Worm (Caenorhabditis elegans) whole organism, late embryonic: ENCODE measurements around the gene ags-3.

ENCODE experiments used
- C08G9.2 ChIP-seq: sonication (generic microtip); optimal IDR thresholded peaks from 2 replicates; lab custom pipeline; 2016; ENCODE audit warnings: mild to moderate bottlenecking, missing genetic modification characterization, moderate library complexity, missing compliant biosample characterization
- C38D4.7 ChIP-seq: fragments of 200-800 bp; sonication (Bioruptor generic); optimal IDR thresholded peaks from 2 replicates; lab custom pipeline; 2018; ENCODE audit warnings: mild to moderate bottlenecking, missing genetic modification characterization, moderate library complexity, missing compliant biosample characterization
- F13H6.1 ChIP-seq: sonication (generic microtip); optimal IDR thresholded peaks from 2 replicates; lab custom pipeline; 2016; ENCODE audit warnings: missing genetic modification characterization, missing compliant biosample characterization
- K02D7.2 ChIP-seq: sonication (generic microtip); optimal IDR thresholded peaks from 2 replicates; lab custom pipeline; 2017; ENCODE audit warnings: mild to moderate bottlenecking, missing genetic modification characterization, missing compliant biosample characterization
- T23F11.4 ChIP-seq: fragments of 200-800 bp; sonication (Bioruptor generic); optimal IDR thresholded peaks from 2 replicates; lab custom pipeline; 2018; ENCODE audit warnings: mild to moderate bottlenecking, missing genetic modification characterization, missing compliant biosample characterization
- Y22D7AL.16 ChIP-seq: sonication (generic microtip); optimal IDR thresholded peaks from 2 replicates; lab custom pipeline; 2016; ENCODE audit warnings: missing genetic modification characterization, missing compliant biosample characterization
- ahr-1 ChIP-seq: sonication (generic microtip); optimal IDR thresholded peaks from 2 replicates; lab custom pipeline; 2016; ENCODE audit warnings: missing genetic modification characterization, missing compliant biosample characterization
- ama-1 ChIP-seq: fragments of 150-350 bp; optimal IDR thresholded peaks from 2 replicates; lab custom pipeline; 2014
- ceh-14 ChIP-seq: sonication (generic microtip); optimal IDR thresholded peaks from 2 replicates; lab custom pipeline; 2016; ENCODE audit warnings: missing genotype, missing genetic modification characterization, missing compliant biosample characterization
- ceh-18 ChIP-seq: sonication (generic microtip); optimal IDR thresholded peaks from 2 replicates; lab custom pipeline; 2016; ENCODE audit warnings: missing genetic modification characterization, missing compliant biosample characterization
- ceh-19 ChIP-seq: fragments of 200-800 bp; sonication (Bioruptor generic); optimal IDR thresholded peaks from 2 replicates; lab custom pipeline; 2018; ENCODE audit warnings: mild to moderate bottlenecking, missing genetic modification characterization, missing compliant biosample characterization
- ceh-22 ChIP-seq: sonication (generic microtip); optimal IDR thresholded peaks from 2 replicates; lab custom pipeline; 2017; ENCODE audit warnings: missing biosample characterization, missing genetic modification characterization
- ceh-24 ChIP-seq: sonication (generic microtip); optimal IDR thresholded peaks from 2 replicates; lab custom pipeline; 2016; ENCODE audit warnings: mild to moderate bottlenecking, missing genetic modification characterization, missing compliant biosample characterization
- ceh-31 ChIP-seq: sonication (generic microtip); optimal IDR thresholded peaks from 2 replicates; lab custom pipeline; 2016; ENCODE audit warnings: missing genetic modification characterization, missing compliant biosample characterization
- ceh-34 ChIP-seq: sonication (generic microtip); optimal IDR thresholded peaks from 2 replicates; lab custom pipeline; 2016; ENCODE audit warnings: mild to moderate bottlenecking, missing genetic modification characterization, missing compliant biosample characterization
- ceh-48 ChIP-seq: sonication (generic microtip); optimal IDR thresholded peaks from 2 replicates; lab custom pipeline; 2016; ENCODE audit warnings: missing genetic modification characterization, inconsistent platforms, missing compliant biosample characterization
- ceh-9 ChIP-seq: sonication (generic microtip); optimal IDR thresholded peaks from 2 replicates; lab custom pipeline; 2016; ENCODE audit warnings: mild to moderate bottlenecking, missing genetic modification characterization, inconsistent platforms, missing compliant biosample characterization
- che-1 ChIP-seq: sonication (generic microtip); optimal IDR thresholded peaks from 2 replicates; lab custom pipeline; 2016; ENCODE audit warnings: mild to moderate bottlenecking, missing genetic modification characterization, missing compliant biosample characterization
- dmd-4 ChIP-seq: sonication (generic microtip); optimal IDR thresholded peaks from 2 replicates; lab custom pipeline; 2016; ENCODE audit warnings: borderline replicate concordance, missing genetic modification characterization, missing compliant biosample characterization
- dve-1 ChIP-seq: sonication (generic microtip); optimal IDR thresholded peaks from 2 replicates; lab custom pipeline; 2017; ENCODE audit warnings: antibody characterized with exemption, mild to moderate bottlenecking, missing genetic modification characterization, missing compliant biosample characterization
- elt-2 ChIP-seq: sonication (generic microtip); optimal IDR thresholded peaks from 2 replicates; lab custom pipeline; 2016; ENCODE audit warnings: missing genetic modification reagents, missing genetic modification characterization, missing compliant biosample characterization
- elt-4 ChIP-seq: sonication (generic microtip); optimal IDR thresholded peaks from 2 replicates; lab custom pipeline; 2016; ENCODE audit warnings: missing genetic modification characterization, missing compliant biosample characterization
- ets-4 ChIP-seq: sonication (generic microtip); optimal IDR thresholded peaks from 2 replicates; lab custom pipeline; 2016; ENCODE audit warnings: missing genetic modification characterization, missing compliant biosample characterization
- fax-1 ChIP-seq: sonication (generic microtip); optimal IDR thresholded peaks from 2 replicates; lab custom pipeline; 2016; ENCODE audit warnings: missing genotype, missing genetic modification characterization, missing compliant biosample characterization
- fkh-10 ChIP-seq: fragments of 150-350 bp; optimal IDR thresholded peaks from 2 replicates; lab custom pipeline; 2014; ENCODE audit warnings: missing biosample characterization, missing genetic modification reagents, missing genetic modification characterization
- fkh-6 ChIP-seq: sonication (generic microtip); optimal IDR thresholded peaks from 2 replicates; lab custom pipeline; 2016; ENCODE audit warnings: missing genetic modification characterization, missing compliant biosample characterization
- hlh-13 ChIP-seq: fragments of 200-800 bp; sonication (Bioruptor generic); optimal IDR thresholded peaks from 2 replicates; lab custom pipeline; 2018; ENCODE audit warnings: mild to moderate bottlenecking, missing genetic modification characterization, missing compliant biosample characterization
- hlh-15 ChIP-seq: sonication (generic microtip); optimal IDR thresholded peaks from 2 replicates; lab custom pipeline; 2016; ENCODE audit warnings: missing genetic modification characterization, missing compliant biosample characterization
- hlh-30 ChIP-seq: sonication (generic microtip); optimal IDR thresholded peaks from 2 replicates; lab custom pipeline; 2017; ENCODE audit warnings: antibody characterized with exemption, missing genetic modification characterization, missing compliant biosample characterization; ENCODE audit not compliant: insufficient read depth
- hlh-6 ChIP-seq: sonication (generic microtip); optimal IDR thresholded peaks from 2 replicates; lab custom pipeline; 2016; ENCODE audit warnings: missing genotype, missing genetic modification characterization, missing compliant biosample characterization
- hlh-8 ChIP-seq: sonication (generic microtip); optimal IDR thresholded peaks from 2 replicates; lab custom pipeline; 2016; ENCODE audit warnings: missing genotype, missing genetic modification characterization, missing compliant biosample characterization
- lin-11 ChIP-seq: fragments of 200-800 bp; sonication (Bioruptor generic); optimal IDR thresholded peaks from 2 replicates; lab custom pipeline; 2018; ENCODE audit warnings: mild to moderate bottlenecking, missing genetic modification characterization, missing compliant biosample characterization
- nhr-11 ChIP-seq: fragments of 150-350 bp; optimal IDR thresholded peaks from 2 replicates; lab custom pipeline; 2014; ENCODE audit warnings: missing biosample characterization, missing genetic modification characterization
- nhr-232 ChIP-seq: sonication (generic microtip); optimal IDR thresholded peaks from 2 replicates; lab custom pipeline; 2016; ENCODE audit warnings: missing genetic modification characterization, missing compliant biosample characterization
- npax-4 ChIP-seq: sonication (generic microtip); optimal IDR thresholded peaks from 2 replicates; lab custom pipeline; 2016; ENCODE audit warnings: missing genetic modification characterization, missing compliant biosample characterization
- odd-2 ChIP-seq: sonication (generic microtip); optimal IDR thresholded peaks from 2 replicates; lab custom pipeline; 2017; ENCODE audit warnings: antibody characterized with exemption, mild to moderate bottlenecking, missing genetic modification characterization, missing compliant biosample characterization
- pat-9 ChIP-seq: fragments of 200-800 bp; sonication (Bioruptor generic); optimal IDR thresholded peaks from 2 replicates; lab custom pipeline; 2018; ENCODE audit warnings: mild to moderate bottlenecking, missing genetic modification characterization, moderate library complexity, missing compliant biosample characterization
- pax-1 ChIP-seq: fragments of 150-350 bp; optimal IDR thresholded peaks from 2 replicates; lab custom pipeline; 2014; ENCODE audit warnings: missing biosample characterization, missing genetic modification characterization
- pha-4 ChIP-seq: fragments of 150-350 bp; optimal IDR thresholded peaks from 2 replicates; lab custom pipeline; 2018; ENCODE audit warnings: missing biosample characterization, missing genetic modification reagents, missing genetic modification characterization
- pqm-1 ChIP-seq: sonication (generic microtip); optimal IDR thresholded peaks from 2 replicates; lab custom pipeline; 2016; ENCODE audit warnings: missing genetic modification characterization, missing compliant biosample characterization
- pros-1 ChIP-seq: fragments of 150-350 bp; optimal IDR thresholded peaks from 2 replicates; lab custom pipeline; 2014; ENCODE audit warnings: missing biosample characterization, missing genetic modification reagents, missing genetic modification characterization
- rnt-1 ChIP-seq: sonication (generic microtip); optimal IDR thresholded peaks from 2 replicates; lab custom pipeline; 2016; ENCODE audit warnings: missing genetic modification characterization, missing compliant biosample characterization
- sdc-2 ChIP-seq: sonication (generic microtip); optimal IDR thresholded peaks from 2 replicates; lab custom pipeline; 2016; ENCODE audit warnings: missing genotype, missing genetic modification characterization, missing compliant biosample characterization
- sox-2 ChIP-seq: fragments of 200-800 bp; sonication (Bioruptor generic); IDR thresholded peaks from 2 replicates; pipeline ENCODE4 v1.3.6; 2022; ENCODE audit warnings: missing genetic modification reagents, missing genetic modification characterization, missing compliant biosample characterization
- tbx-2 ChIP-seq: sonication (generic microtip); optimal IDR thresholded peaks from 2 replicates; lab custom pipeline; 2016; ENCODE audit warnings: missing genetic modification characterization, missing compliant biosample characterization
- ttx-3 ChIP-seq: sonication (generic microtip); optimal IDR thresholded peaks from 2 replicates; lab custom pipeline; 2016; ENCODE audit warnings: missing genetic modification reagents, missing genetic modification characterization, missing compliant biosample characterization
- unc-42 ChIP-seq: sonication (generic microtip); optimal IDR thresholded peaks from 2 replicates; lab custom pipeline; 2016; ENCODE audit warnings: missing genotype, missing genetic modification characterization, missing compliant biosample characterization
- unc-55 ChIP-seq: sonication (generic microtip); optimal IDR thresholded peaks from 2 replicates; lab custom pipeline; 2017; ENCODE audit warnings: missing biosample characterization, missing genetic modification reagents, missing genetic modification characterization
- unc-86 ChIP-seq: sonication (generic microtip); optimal IDR thresholded peaks from 2 replicates; lab custom pipeline; 2016; ENCODE audit warnings: missing genetic modification characterization, missing compliant biosample characterization
- ztf-16 ChIP-seq: sonication (generic microtip); optimal IDR thresholded peaks from 2 replicates; lab custom pipeline; 2017; ENCODE audit warnings: missing genetic modification characterization, missing compliant biosample characterization

ags-3 gene

ce11 chrX:5278249-5278648, 25.2 kb downstream of the ags-3 start:
- TF ChIP-seq unc-42 (tag; lab: Kevin White, UChicago) (peak; percentile 47), ahr-1 (tag; lab: Kevin White, UChicago) (no peak)

- TF ChIP-seq ceh-31 (tag; lab: Kevin White, UChicago) (no peak), F13H6.1 (tag; lab: Kevin White, UChicago) (no peak), nhr-232 (tag; lab: Kevin White, UChicago) (no peak), unc-42 (tag; lab: Kevin White, UChicago) (no peak), fkh-10 (GFP tag; lab: Kevin White, UChicago) (no peak), npax-4 (tag; lab: Kevin White, UChicago) (no peak), odd-2 (tag; lab: Kevin White, UChicago) (no peak), nhr-11 (tag; lab: Kevin White, UChicago) (no peak)
These were observed 26.6 kb downstream of the ags-3 start for ce11 chrX:5276772-5277171.

ce11 chrX:5275209-5275608, 28.2 kb downstream of the ags-3 start, which contains the start of gene hst-6:
TSS of gene hst-6 (plus strand) at chrX:5275561.
- no peak for TF ChIP-seq hlh-13 (GFP tag; lab: Kevin White, UChicago)
- TF ChIP-seq ttx-3 (tag; lab: Kevin White, UChicago), result no peak
- TF ChIP-seq che-1 (tag; lab: Kevin White, UChicago), result no peak
- TF ChIP-seq pha-4, result no peak
- TF ChIP-seq ets-4 (tag; lab: Kevin White, UChicago), result no peak
- no peak for TF ChIP-seq dmd-4 (tag; lab: Kevin White, UChicago)
- TF ChIP-seq elt-2 (tag; lab: Kevin White, UChicago), result peak; percentile 10
- TF ChIP-seq ceh-48 (tag; lab: Kevin White, UChicago), result peak; percentile 69
- TF ChIP-seq pat-9 (tag; lab: Kevin White, UChicago), result no peak
- TF ChIP-seq C38D4.7 (GFP tag; lab: Kevin White, UChicago), result no peak
- no peak for TF ChIP-seq elt-4 (tag; lab: Kevin White, UChicago)
- TF ChIP-seq tbx-2, result peak; percentile 58
- TF ChIP-seq ceh-18 (tag; lab: Kevin White, UChicago), result no peak
- TF ChIP-seq hlh-8 (tag; lab: Kevin White, UChicago), result no peak
- no peak for TF ChIP-seq ceh-22 (tag; lab: Kevin White, UChicago)
- TF ChIP-seq fax-1 (tag; lab: Kevin White, UChicago), result peak; percentile 11
- no peak for TF ChIP-seq nhr-11 (tag; lab: Kevin White, UChicago)
- peak; percentile 36 for TF ChIP-seq hlh-30
- TF ChIP-seq pqm-1 (tag; lab: Kevin White, UChicago), result no peak
- TF ChIP-seq Y22D7AL.16, result no peak
- no peak for TF ChIP-seq lin-11
- no peak for TF ChIP-seq pax-1 (tag; lab: Kevin White, UChicago)
- no peak for TF ChIP-seq K02D7.2 (tag; lab: Kevin White, UChicago)
- TF ChIP-seq odd-2 (tag; lab: Kevin White, UChicago), result no peak
- no peak for TF ChIP-seq dve-1 (tag; lab: Kevin White, UChicago)
- no peak for TF ChIP-seq fkh-6
- no peak for TF ChIP-seq hlh-6
- TF ChIP-seq ceh-19 (GFP tag; lab: Kevin White, UChicago), result peak; percentile 62
- TF ChIP-seq ceh-14 (tag; lab: Kevin White, UChicago), result peak; percentile 6
- no peak for TF ChIP-seq T23F11.4
- no peak for TF ChIP-seq rnt-1 (tag; lab: Kevin White, UChicago)
- no peak for TF ChIP-seq ceh-24 (tag; lab: Kevin White, UChicago)
- TF ChIP-seq pros-1 (tag; lab: Kevin White, UChicago), result peak; percentile 81
- TF ChIP-seq ceh-31 (tag; lab: Kevin White, UChicago), result peak; percentile 65
- no peak for TF ChIP-seq C08G9.2
- no peak for TF ChIP-seq ceh-9 (tag; lab: Kevin White, UChicago)
- peak; percentile 1 for TF ChIP-seq unc-55
- no peak for TF ChIP-seq npax-4 (tag; lab: Kevin White, UChicago)
- peak; percentile 44 for TF ChIP-seq ceh-34
- peak; percentile 3 for TF ChIP-seq unc-86 (tag; lab: Kevin White, UChicago)
- TF ChIP-seq hlh-15 (tag; lab: Kevin White, UChicago), result no peak
- TF ChIP-seq sdc-2 (tag; lab: Kevin White, UChicago), result peak; percentile 48
- TF ChIP-seq ztf-16 (tag; lab: Kevin White, UChicago), result no peak
- peak; percentile 27; the same call in 1 of the 2 replicates for TF ChIP-seq sox-2 (GFP tag; lab: Robert Waterston, UW)
- no peak for TF ChIP-seq ama-1 (lab: Kevin White, UChicago)
